Fruit fly (Drosophila melanogaster) whole organism, embryonic: ENCODE results near the gene Irp-1B.

Experiments
- Aef1 ChIP-seq: fragments of 200-800 bp; sonication (Bioruptor generic); IDR thresholded peaks from 3 replicates; pipeline ENCODE4 v1.3.6; 2022; ENCODE audit warnings: missing biosample characterization, missing genetic modification characterization
- CG10209 ChIP-seq: fragments of 200-800 bp; sonication (Bioruptor generic); optimal IDR thresholded peaks from 3 replicates; lab custom pipeline; 2017; ENCODE audit warnings: missing biosample characterization, mild to moderate bottlenecking, missing genetic modification characterization, missing genetic modification reagents
- CG11723 ChIP-seq: fragments of 200-800 bp; sonication (Bioruptor generic); optimal IDR thresholded peaks from 2 replicates; lab custom pipeline; 2017; ENCODE audit warnings: missing biosample characterization, mild to moderate bottlenecking, missing genetic modification characterization
- CG12744 ChIP-seq: fragments of 200-800 bp; sonication (Bioruptor generic); optimal IDR thresholded peaks from 2 replicates; lab custom pipeline; 2016; ENCODE audit warnings: missing biosample characterization, missing genetic modification characterization
- CG15073 ChIP-seq: fragments of 200-800 bp; sonication (Bioruptor generic); optimal IDR thresholded peaks from 2 replicates; lab custom pipeline; 2016; ENCODE audit warnings: missing biosample characterization, missing genetic modification characterization
- CG1603 ChIP-seq: fragments of 200-800 bp; sonication (Bioruptor generic); optimal IDR thresholded peaks from 2 replicates; lab custom pipeline; 2019; ENCODE audit warnings: missing biosample characterization, mild to moderate bottlenecking, missing genetic modification characterization, moderate library complexity
- CG16815 ChIP-seq: fragments of 200-800 bp; sonication (Bioruptor generic); optimal IDR thresholded peaks from 3 replicates; lab custom pipeline; 2017; ENCODE audit warnings: missing biosample characterization, mild to moderate bottlenecking, missing genetic modification characterization
- CG17829 ChIP-seq: fragments of 200-800 bp; optimal IDR thresholded peaks from 2 replicates; lab custom pipeline; 2019; ENCODE audit warnings: missing biosample characterization, mild to moderate bottlenecking, missing genetic modification characterization, moderate library complexity
- CG2116 ChIP-seq: fragments of 200-800 bp; sonication (Bioruptor generic); optimal IDR thresholded peaks from 3 replicates; lab custom pipeline; 2018; ENCODE audit warnings: missing biosample characterization, mild to moderate bottlenecking, missing genetic modification characterization
- CG2678 ChIP-seq: fragments of 200-800 bp; sonication (Bioruptor generic); optimal IDR thresholded peaks from 3 replicates; lab custom pipeline; 2019; ENCODE audit warnings: missing biosample characterization, mild to moderate bottlenecking, missing genetic modification characterization, moderate library complexity
- CG2889 ChIP-seq: fragments of 200-800 bp; sonication (Bioruptor generic); IDR thresholded peaks from 3 replicates; pipeline ENCODE4 v1.3.6; 2022; ENCODE audit warnings: missing biosample characterization, missing genetic modification characterization
- CG4404 ChIP-seq: fragments of 200-800 bp; sonication (Bioruptor generic); IDR thresholded peaks from 2 replicates; pipeline ENCODE4 v1.3.6; 2022; ENCODE audit warnings: missing biosample characterization, missing genetic modification characterization
- CG4424 ChIP-seq: fragments of 200-800 bp; sonication (Bioruptor generic); optimal IDR thresholded peaks from 3 replicates; lab custom pipeline; 2016; ENCODE audit warnings: missing biosample characterization, missing genetic modification characterization
- CG7556 ChIP-seq: fragments of 200-800 bp; sonication (Bioruptor generic); optimal IDR thresholded peaks from 2 replicates; lab custom pipeline; 2017; ENCODE audit warnings: missing biosample characterization, mild to moderate bottlenecking, missing genetic modification characterization
- CG9727 ChIP-seq: fragments of 200-800 bp; sonication (Bioruptor generic); optimal IDR thresholded peaks from 3 replicates; lab custom pipeline; 2017; ENCODE audit warnings: missing biosample characterization, mild to moderate bottlenecking, missing genetic modification characterization
- Dek ChIP-seq: fragments of 200-800 bp; sonication (Bioruptor generic); optimal IDR thresholded peaks from 3 replicates; lab custom pipeline; 2019; ENCODE audit warnings: missing biosample characterization, mild to moderate bottlenecking, missing genetic modification characterization, moderate library complexity
- E2f2 ChIP-seq: fragments of 200-800 bp; sonication (Bioruptor generic); IDR thresholded peaks from 2 replicates; pipeline ENCODE4 v1.3.6; 2022; ENCODE audit warnings: missing biosample characterization, missing genetic modification characterization
- ERR ChIP-seq: fragments of 200-800 bp; sonication (Bioruptor generic); optimal IDR thresholded peaks from 2 replicates; lab custom pipeline; 2016; ENCODE audit warnings: missing biosample characterization, missing genetic modification characterization
- Ets65A ChIP-seq: fragments of 200-800 bp; sonication (Bioruptor generic); peaks from one replicate; lab custom pipeline; 2016; ENCODE audit warnings: missing biosample characterization, missing genetic modification characterization
- Fer2 ChIP-seq: fragments of 200-800 bp; sonication (Bioruptor generic); optimal IDR thresholded peaks from 2 replicates; lab custom pipeline; 2018; ENCODE audit warnings: missing biosample characterization, mild to moderate bottlenecking, missing genetic modification characterization, moderate library complexity
- H2.0 ChIP-seq: fragments of 200-800 bp; sonication (Bioruptor generic); IDR thresholded peaks from 2 replicates; pipeline ENCODE4 v1.3.6; 2022; ENCODE audit warnings: missing biosample characterization, missing genetic modification characterization
- HHEX ChIP-seq: fragments of 200-800 bp; sonication (Bioruptor generic); optimal IDR thresholded peaks from 3 replicates; lab custom pipeline; 2017; ENCODE audit warnings: missing biosample characterization, mild to moderate bottlenecking, missing genetic modification characterization, missing genetic modification reagents
- Hand ChIP-seq: fragments of 200-800 bp; sonication (Bioruptor generic); optimal IDR thresholded peaks from 2 replicates; lab custom pipeline; 2017; ENCODE audit warnings: mild to moderate bottlenecking, missing biosample characterization, missing genetic modification reagents, missing genetic modification characterization
- Hsf ChIP-seq: fragments of 200-800 bp; sonication (Bioruptor generic); optimal IDR thresholded peaks from 3 replicates; lab custom pipeline; 2016; ENCODE audit warnings: missing biosample characterization, missing genetic modification characterization
- Lim3 ChIP-seq: fragments of 200-800 bp; sonication (Bioruptor generic); IDR thresholded peaks from 2 replicates; pipeline ENCODE4 v1.3.6; 2022; ENCODE audit warnings: missing biosample characterization, missing genetic modification characterization
- MESR4 ChIP-seq: fragments of 200-800 bp; sonication (Bioruptor generic); optimal IDR thresholded peaks from 2 replicates; lab custom pipeline; 2018; ENCODE audit warnings: missing biosample characterization, mild to moderate bottlenecking, missing genetic modification characterization, moderate library complexity
- NC2β ChIP-seq: fragments of 200-800 bp; sonication (Bioruptor generic); optimal IDR thresholded peaks from 2 replicates; lab custom pipeline; 2016; ENCODE audit warnings: missing biosample characterization, missing genetic modification characterization
- Oli ChIP-seq: fragments of 200-800 bp; sonication (Bioruptor generic); optimal IDR thresholded peaks from 2 replicates; lab custom pipeline; 2018; ENCODE audit warnings: missing biosample characterization, mild to moderate bottlenecking, missing genetic modification characterization, moderate library complexity
- Side ChIP-seq: fragments of 200-800 bp; sonication (Bioruptor generic); optimal IDR thresholded peaks from 2 replicates; lab custom pipeline; 2016; ENCODE audit warnings: missing biosample characterization, missing genetic modification characterization
- Stat92E ChIP-seq, 3 experiments: fragments of >200 bp in 2 of 3; fragments of 200-800 bp in 1 of 3; sonication (Bioruptor generic) in 1 of 3; optimal IDR thresholded peaks; 2 replicates each; lab custom pipeline; 2017 to 2019; ENCODE audit warnings: missing biosample characterization in 3 of 3, missing genetic modification characterization in 3 of 3, mild to moderate bottlenecking in 1 of 3, moderate library complexity in 1 of 3
- Xrp1 ChIP-seq: fragments of 200-800 bp; sonication (Bioruptor generic); IDR thresholded peaks from 2 replicates; pipeline ENCODE4 v1.3.6; 2022; ENCODE audit warnings: missing biosample characterization, missing genetic modification characterization
- al ChIP-seq: fragments of 200-800 bp; sonication (Bioruptor generic); IDR thresholded peaks from 2 replicates; pipeline ENCODE4 v1.3.6; 2022; ENCODE audit warnings: missing biosample characterization, missing genetic modification characterization
- ato ChIP-seq: fragments of 200-800 bp; sonication (Bioruptor generic); IDR thresholded peaks from 2 replicates; pipeline ENCODE4 v1.3.6; 2022; ENCODE audit warnings: missing biosample characterization, missing genetic modification characterization; ENCODE audit not compliant: partially characterized antibody
- bab2 ChIP-seq: fragments of 200-800 bp; sonication (Bioruptor generic); optimal IDR thresholded peaks from 2 replicates; lab custom pipeline; 2016; ENCODE audit warnings: missing biosample characterization, missing genetic modification characterization
- crol ChIP-seq: fragments of 200-800 bp; sonication (Bioruptor generic); IDR thresholded peaks from 2 replicates; pipeline ENCODE4 v1.3.6; 2022; ENCODE audit warnings: missing biosample characterization, missing genetic modification characterization
- dati ChIP-seq: fragments of 200-800 bp; sonication (Bioruptor generic); IDR thresholded peaks from 2 replicates; pipeline ENCODE4 v1.3.6; 2022; ENCODE audit warnings: missing biosample characterization, missing genetic modification characterization
- dysf ChIP-seq: fragments of 200-800 bp; sonication (Bioruptor generic); IDR thresholded peaks from 3 replicates; pipeline ENCODE4 v1.3.6; 2022; ENCODE audit warnings: missing biosample characterization, missing genetic modification characterization
- esg ChIP-seq: fragments of 200-800 bp; sonication (Bioruptor generic); conservative IDR thresholded peaks from 2 replicates; pipeline ENCODE4 v1.3.6; 2022; ENCODE audit warnings: missing biosample characterization, missing genetic modification characterization
- gt ChIP-seq: fragments of 200-800 bp; sonication (Bioruptor generic); IDR thresholded peaks from 2 replicates; pipeline ENCODE4 v1.3.6; 2022; ENCODE audit warnings: missing biosample characterization, missing genetic modification characterization
- ham ChIP-seq: fragments of 200-800 bp; sonication (Bioruptor generic); IDR thresholded peaks from 2 replicates; pipeline ENCODE4 v1.3.6; 2022; ENCODE audit warnings: missing biosample characterization, missing genetic modification characterization
- hb ChIP-seq: fragments of 200-800 bp; sonication (Bioruptor generic); IDR thresholded peaks from 3 replicates; pipeline ENCODE4 v1.3.6; 2022; ENCODE audit warnings: missing biosample characterization, missing genetic modification characterization; ENCODE audit not compliant: partially characterized antibody
- ind ChIP-seq: fragments of 200-800 bp; sonication (Bioruptor generic); optimal IDR thresholded peaks from 3 replicates; lab custom pipeline; 2016; ENCODE audit warnings: missing biosample characterization, missing genetic modification characterization
- pita ChIP-seq: fragments of 200-800 bp; sonication (Bioruptor generic); optimal IDR thresholded peaks from 2 replicates; lab custom pipeline; 2017; ENCODE audit warnings: missing biosample characterization, mild to moderate bottlenecking, missing genetic modification characterization
- pros ChIP-seq: fragments of 200-800 bp; sonication (Bioruptor generic); optimal IDR thresholded peaks from 3 replicates; lab custom pipeline; 2019; ENCODE audit warnings: missing biosample characterization, mild to moderate bottlenecking, missing genetic modification characterization, moderate library complexity
- sim ChIP-seq: fragments of 200-800 bp; sonication (Bioruptor generic); IDR thresholded peaks from 2 replicates; pipeline ENCODE4 v1.3.6; 2022; ENCODE audit warnings: missing biosample characterization, missing genetic modification characterization
- tio ChIP-seq: fragments of 200-800 bp; sonication (Bioruptor generic); optimal IDR thresholded peaks from 2 replicates; lab custom pipeline; 2017; ENCODE audit warnings: missing biosample characterization, missing genetic modification characterization, inconsistent platforms
- trem ChIP-seq: fragments of 200-800 bp; optimal IDR thresholded peaks from 3 replicates; lab custom pipeline; 2019; ENCODE audit warnings: missing biosample characterization, mild to moderate bottlenecking, missing genetic modification characterization, moderate library complexity
- tx ChIP-seq: fragments of 200-800 bp; sonication (Bioruptor generic); optimal IDR thresholded peaks from 2 replicates; lab custom pipeline; 2016; ENCODE audit warnings: missing biosample characterization, missing genetic modification characterization
- vfl ChIP-seq: fragments of 200-800 bp; sonication (Bioruptor generic); optimal IDR thresholded peaks from 2 replicates; lab custom pipeline; 2016; ENCODE audit warnings: missing biosample characterization, missing genetic modification characterization
- zf30C ChIP-seq: fragments of 200-800 bp; sonication (Bioruptor generic); optimal IDR thresholded peaks from 3 replicates; lab custom pipeline; 2018; ENCODE audit warnings: missing biosample characterization, mild to moderate bottlenecking, missing genetic modification characterization

Gene Irp-1B

DNA sequence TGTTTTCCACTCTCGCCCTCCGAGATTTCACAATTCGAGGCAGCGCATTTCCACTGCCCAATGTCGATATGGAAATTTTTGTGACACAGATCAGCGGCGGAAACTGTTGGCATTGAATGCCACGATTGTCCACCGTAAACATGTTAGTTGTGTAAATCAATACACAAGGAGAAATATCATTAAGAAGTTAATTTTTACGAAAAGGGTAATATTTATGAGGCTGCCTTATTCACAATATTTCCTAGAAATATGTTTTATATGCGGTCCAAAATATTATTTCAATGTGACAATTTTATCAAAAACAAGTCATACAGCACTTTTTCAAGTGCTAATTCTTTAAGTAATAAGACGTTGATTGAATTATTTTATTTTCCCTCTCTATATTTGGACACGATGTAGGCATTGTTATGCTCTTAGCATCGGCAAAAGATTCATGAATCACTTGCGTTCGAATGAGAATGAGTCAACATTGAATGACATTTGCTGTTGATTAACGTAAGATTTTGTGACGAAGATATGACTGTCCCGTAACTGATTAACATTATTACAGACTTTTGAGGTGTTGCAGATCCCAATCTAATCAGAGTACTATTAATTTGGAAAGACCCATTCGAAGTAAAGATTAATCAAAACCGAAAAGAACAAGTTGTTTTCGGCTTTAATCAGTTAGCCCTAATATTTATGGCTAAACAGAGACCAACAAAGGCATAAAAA, 18.9 kb downstream of the Irp-1B start (continued):
- peak; percentile 46 for TF ChIP-seq Hand (GFP tag; lab: Kevin White, UChicago)
- peak; percentile 62 for TF ChIP-seq tio
- TF ChIP-seq CG15073 (GFP tag; lab: Kevin White, UChicago), result no peak
- TF ChIP-seq CG9727 (GFP tag; lab: Kevin White, UChicago), result peak; percentile 70
- no peak for TF ChIP-seq pita (GFP tag; lab: Kevin White, UChicago)
- peak; percentile 70; the same call in 1 of the 2 replicates for TF ChIP-seq sim
- TF ChIP-seq gt (GFP tag; lab: Robert Waterston, UW), result no peak
- peak; percentile 83 for TF ChIP-seq bab2 (GFP tag; lab: Kevin White, UChicago)
- peak; percentile 82 for TF ChIP-seq CG2889 (GFP tag; lab: Robert Waterston, UW)
- peak; percentile 87 for TF ChIP-seq H2.0
- no peak for TF ChIP-seq vfl
- peak; percentile 23 for TF ChIP-seq NC2β
- peak; percentile 87 for TF ChIP-seq Oli (tag; lab: Kevin White, UChicago)
- 0 out of 2 replicates have a peak, but pooled peaks have one; percentile 33 for TF ChIP-seq dati
- TF ChIP-seq CG1603 (tag; lab: Kevin White, UChicago), result peak; percentile 84
- no peak for TF ChIP-seq CG16815 (GFP tag; lab: Kevin White, UChicago)
- peak; percentile 48 for TF ChIP-seq Fer2 (tag; lab: Kevin White, UChicago)
- TF ChIP-seq CG4424 (GFP tag; lab: Kevin White, UChicago), result peak; percentile 70
- no peak for TF ChIP-seq MESR4 (GFP tag; lab: Kevin White, UChicago)
- peak; percentile 74 for TF ChIP-seq CG17829
- TF ChIP-seq ato, result no peak
- TF ChIP-seq hb, result no peak
- TF ChIP-seq Ets65A (GFP tag; lab: Kevin White, UChicago), result peak; percentile 86
- TF ChIP-seq Aef1 (GFP tag; lab: Robert Waterston, UW), result peak; percentile 87; the same call in 2 of the 3 replicates
- peak; percentile 86 for TF ChIP-seq CG12744
- TF ChIP-seq CG11723, result peak; percentile 72
- TF ChIP-seq tx, result peak; percentile 65
- peak; percentile 87 for TF ChIP-seq Hsf (GFP tag; lab: Kevin White, UChicago)
- peak; percentile 80 for TF ChIP-seq Dek (tag; lab: Kevin White, UChicago)
- peak; percentile 75 for TF ChIP-seq ind (GFP tag; lab: Kevin White, UChicago)
- no peak for TF ChIP-seq pros
- TF ChIP-seq dysf, result peak; percentile 93
- TF ChIP-seq Stat92E (GFP tag; optimal IDR thresholded peaks at IDR 0.05; lab: Kevin White, UChicago), result no peak
- TF ChIP-seq Lim3 (GFP tag; lab: Robert Waterston, UW), result peak; percentile 63; the same call in 1 of the 2 replicates
- peak; percentile 80; the same call in 1 of the 2 replicates for TF ChIP-seq Xrp1 (GFP tag; lab: Robert Waterston, UW)
- peak; percentile 48 for TF ChIP-seq ERR
- peak; percentile 49 for TF ChIP-seq CG2116 (GFP tag; lab: Kevin White, UChicago)
- TF ChIP-seq CG2678, result peak; percentile 90
- TF ChIP-seq esg (GFP tag; lab: Robert Waterston, UW), result peak; percentile 86
- no peak; the same call in 1 of the 2 replicates for TF ChIP-seq crol (GFP tag; lab: Robert Waterston, UW)
- TF ChIP-seq zf30C (GFP tag; lab: Kevin White, UChicago), result no peak
- TF ChIP-seq CG10209 (GFP tag; lab: Kevin White, UChicago), result peak; percentile 85
- no peak; the same call in 1 of the 2 replicates for TF ChIP-seq CG4404 (GFP tag; lab: Robert Waterston, UW)
- TF ChIP-seq CG7556 (GFP tag; lab: Kevin White, UChicago), result peak; percentile 87
- TF ChIP-seq Side (GFP tag; lab: Kevin White, UChicago), result peak; percentile 64
- TF ChIP-seq ham, result no peak
- peak; percentile 66 for TF ChIP-seq HHEX (GFP tag; lab: Kevin White, UChicago)
- peak; percentile 57 for TF ChIP-seq al (GFP tag; lab: Robert Waterston, UW)
- TF ChIP-seq E2f2 (GFP tag; lab: Robert Waterston, UW), result peak; percentile 70
- TF ChIP-seq trem (tag; lab: Kevin White, UChicago), result peak; percentile 16
